Worm (Caenorhabditis elegans) whole organism, L1 larva: ENCODE measurements around the gene srx-60.

Experiments
- C16A3.4 ChIP-seq: fragments of 150-350 bp; optimal IDR thresholded peaks from 2 replicates; lab custom pipeline; 2014; ENCODE audit warnings: missing biosample characterization, missing genetic modification characterization
- alr-1 ChIP-seq: fragments of 200-800 bp; sonication (Bioruptor generic); optimal IDR thresholded peaks from 2 replicates; lab custom pipeline; 2018; ENCODE audit warnings: borderline replicate concordance, mild to moderate bottlenecking, missing genetic modification characterization, missing compliant biosample characterization
- blmp-1 ChIP-seq: fragments of 150-350 bp; optimal IDR thresholded peaks from 2 replicates; lab custom pipeline; 2014; ENCODE audit warnings: missing biosample characterization, missing genetic modification characterization
- ceh-63 ChIP-seq: fragments of 200-800 bp; sonication (Bioruptor generic); optimal IDR thresholded peaks from 2 replicates; lab custom pipeline; 2018; ENCODE audit warnings: mild to moderate bottlenecking, missing genetic modification characterization, missing compliant biosample characterization
- ceh-88 ChIP-seq: fragments of 200-800 bp; sonication (Bioruptor generic); IDR thresholded peaks from 2 replicates; pipeline ENCODE4 v1.3.6; 2022; ENCODE audit warnings: missing genetic modification characterization, missing compliant biosample characterization
- ceh-90 ChIP-seq: sonication (generic microtip); optimal IDR thresholded peaks from 2 replicates; lab custom pipeline; 2016; ENCODE audit warnings: missing genetic modification characterization, missing compliant biosample characterization
- dpl-1 ChIP-seq, 3 experiments: fragments of 150-350 bp in 2 of 3; sonication (generic microtip) in 1 of 3; optimal IDR thresholded peaks; 2 replicates each; lab custom pipeline; 2014 to 2017; ENCODE audit warnings: missing biosample characterization in 3 of 3, missing genetic modification characterization in 3 of 3, missing genetic modification reagents in 3 of 3
- efl-1 ChIP-seq, 4 experiments: fragments of 150-350 bp; optimal IDR thresholded peaks in 3 of 4; peaks in 1 of 4; 1 replicate in 1 of 4; 2 replicates in 3 of 4; lab custom pipeline; 2014; ENCODE audit warnings: missing biosample characterization in 2 of 4, missing genetic modification characterization in 2 of 4, missing genetic modification reagents in 2 of 4
- efl-3 ChIP-seq: fragments of 200-800 bp; sonication (Bioruptor generic); optimal IDR thresholded peaks from 2 replicates; lab custom pipeline; 2018; ENCODE audit warnings: mild to moderate bottlenecking, missing genetic modification characterization, missing compliant biosample characterization
- egl-27 ChIP-seq, 2 experiments: fragments of 150-350 bp in 1 of 2; sonication (generic microtip); optimal IDR thresholded peaks; 3 replicates each; lab custom pipeline; 2017 to 2018; ENCODE audit warnings: missing biosample characterization in 2 of 2, missing genetic modification characterization in 2 of 2, missing genetic modification reagents in 2 of 2
- elt-3 ChIP-seq, 6 experiments: fragments of 150-350 bp in 1 of 6; sonication (generic microtip); optimal IDR thresholded peaks; 2 replicates each; lab custom pipeline; 2017 to 2018; ENCODE audit warnings: missing biosample characterization in 6 of 6, missing genetic modification characterization in 6 of 6, inconsistent platforms in 1 of 6
- ets-5 ChIP-seq: fragments of 200-800 bp; sonication (Bioruptor generic); IDR thresholded peaks from 2 replicates; pipeline ENCODE4 v1.3.6; 2022; ENCODE audit warnings: missing genetic modification characterization, missing compliant biosample characterization
- grh-1 ChIP-seq: fragments of 200-800 bp; sonication (Bioruptor generic); IDR thresholded peaks from 2 replicates; pipeline ENCODE4 v1.3.6; 2022; ENCODE audit warnings: missing genetic modification reagents, missing genetic modification characterization, missing compliant biosample characterization
- hlh-4 ChIP-seq: sonication (generic microtip); optimal IDR thresholded peaks from 2 replicates; lab custom pipeline; 2016; ENCODE audit warnings: mild to moderate bottlenecking, missing genetic modification characterization, missing compliant biosample characterization
- irx-1 ChIP-seq: sonication (generic microtip); optimal IDR thresholded peaks from 2 replicates; lab custom pipeline; 2016; ENCODE audit warnings: missing genetic modification characterization, missing compliant biosample characterization
- jun-1 ChIP-seq: fragments of 150-350 bp; optimal IDR thresholded peaks from 2 replicates; lab custom pipeline; 2014; ENCODE audit warnings: missing biosample characterization, missing genetic modification reagents, missing genetic modification characterization
- lin-14 ChIP-seq: fragments of 200-800 bp; sonication (Bioruptor generic); optimal IDR thresholded peaks from 2 replicates; lab custom pipeline; 2018; ENCODE audit warnings: mild to moderate bottlenecking, missing genetic modification characterization, moderate library complexity, missing compliant biosample characterization
- lin-15B ChIP-seq: fragments of 150-350 bp; sonication (generic microtip); optimal IDR thresholded peaks from 3 replicates; lab custom pipeline; 2014; ENCODE audit warnings: missing biosample characterization, missing genetic modification characterization
- lin-35 ChIP-seq, 2 experiments: fragments of 150-350 bp; optimal IDR thresholded peaks; 2 replicates each; lab custom pipeline; 2014; ENCODE audit warnings: missing biosample characterization in 2 of 2, missing genetic modification characterization in 2 of 2, missing genetic modification reagents in 2 of 2
- mdl-1 ChIP-seq, 2 experiments: fragments of 150-350 bp; optimal IDR thresholded peaks; 2 replicates each; lab custom pipeline; 2014 to 2017; ENCODE audit warnings: missing biosample characterization in 2 of 2, missing genetic modification characterization in 2 of 2, inconsistent platforms in 1 of 2
- mep-1 ChIP-seq: fragments of 150-350 bp; optimal IDR thresholded peaks from 2 replicates; lab custom pipeline; 2014; ENCODE audit warnings: missing biosample characterization, missing genetic modification characterization
- nhr-19 ChIP-seq: fragments of 200-800 bp; sonication (Bioruptor generic); conservative IDR thresholded peaks from 2 replicates; pipeline ENCODE4 v1.3.6; 2022; ENCODE audit warnings: missing genetic modification characterization, missing compliant biosample characterization
- nhr-20 ChIP-seq: sonication (generic microtip); optimal IDR thresholded peaks from 2 replicates; lab custom pipeline; 2016; ENCODE audit warnings: mild to moderate bottlenecking, missing genetic modification characterization, missing compliant biosample characterization
- nhr-47 ChIP-seq: sonication (generic microtip); optimal IDR thresholded peaks from 2 replicates; lab custom pipeline; 2016; ENCODE audit warnings: mild to moderate bottlenecking, missing genetic modification characterization, moderate library complexity, missing compliant biosample characterization
- nhr-71 ChIP-seq: sonication (generic microtip); optimal IDR thresholded peaks from 2 replicates; lab custom pipeline; 2016; ENCODE audit warnings: mild to moderate bottlenecking, missing genetic modification characterization, moderate library complexity, missing compliant biosample characterization
- nhr-76 ChIP-seq: sonication (generic microtip); optimal IDR thresholded peaks from 2 replicates; lab custom pipeline; 2017; ENCODE audit warnings: missing biosample characterization, missing genetic modification characterization
- nhr-84 ChIP-seq: sonication (generic microtip); optimal IDR thresholded peaks from 2 replicates; lab custom pipeline; 2017; ENCODE audit warnings: missing biosample characterization, missing genetic modification characterization
- nhr-85 ChIP-seq: sonication (generic microtip); peaks from one replicate; lab custom pipeline; 2016; ENCODE audit warnings: missing genetic modification characterization, inconsistent platforms, missing compliant biosample characterization
- nhr-90 ChIP-seq: sonication (generic microtip); optimal IDR thresholded peaks from 2 replicates; lab custom pipeline; 2016; ENCODE audit warnings: mild to moderate bottlenecking, missing genetic modification characterization, missing compliant biosample characterization; ENCODE audit not compliant: poor library complexity
- pag-3 ChIP-seq: sonication (generic microtip); optimal IDR thresholded peaks from 2 replicates; lab custom pipeline; 2017; ENCODE audit warnings: missing genetic modification characterization, mild to moderate bottlenecking, missing compliant biosample characterization, antibody characterized with exemption, borderline replicate concordance; ENCODE audit not compliant: insufficient read depth
- pqm-1 ChIP-seq: sonication (generic microtip); optimal IDR thresholded peaks from 3 replicates; lab custom pipeline; 2017; ENCODE audit warnings: missing biosample characterization, missing genetic modification characterization
- rnt-1 ChIP-seq: sonication (generic microtip); optimal IDR thresholded peaks from 2 replicates; lab custom pipeline; 2016; ENCODE audit warnings: mild to moderate bottlenecking, missing genetic modification characterization, moderate library complexity, missing compliant biosample characterization
- skn-1 ChIP-seq: fragments of 150-350 bp; optimal IDR thresholded peaks from 2 replicates; lab custom pipeline; 2014; ENCODE audit warnings: missing biosample characterization, missing genetic modification characterization
- snpc-4 ChIP-seq: fragments of 150-350 bp; optimal IDR thresholded peaks from 2 replicates; lab custom pipeline; 2014; ENCODE audit warnings: missing biosample characterization, missing genetic modification characterization
- snu-23 ChIP-seq: sonication (generic microtip); optimal IDR thresholded peaks from 2 replicates; lab custom pipeline; 2016; ENCODE audit warnings: missing genetic modification characterization, missing compliant biosample characterization
- sptf-1 ChIP-seq: fragments of 150-350 bp; optimal IDR thresholded peaks from 2 replicates; lab custom pipeline; 2014; ENCODE audit warnings: missing biosample characterization, missing genetic modification characterization
- swsn-7 ChIP-seq: sonication (generic microtip); optimal IDR thresholded peaks from 2 replicates; lab custom pipeline; 2016; ENCODE audit warnings: missing genetic modification characterization, missing compliant biosample characterization
- tbx-2 ChIP-seq: sonication (generic microtip); optimal IDR thresholded peaks from 2 replicates; lab custom pipeline; 2016; ENCODE audit warnings: missing genetic modification characterization, missing compliant biosample characterization
- tlp-1 ChIP-seq: fragments of 150-350 bp; optimal IDR thresholded peaks from 2 replicates; lab custom pipeline; 2014; ENCODE audit warnings: missing biosample characterization, missing genetic modification characterization
- unc-130 ChIP-seq: fragments of 150-350 bp; optimal IDR thresholded peaks from 2 replicates; lab custom pipeline; 2017; ENCODE audit warnings: missing biosample characterization, missing genetic modification characterization, inconsistent platforms
- vab-15 ChIP-seq: sonication (generic microtip); optimal IDR thresholded peaks from 2 replicates; lab custom pipeline; 2017; ENCODE audit warnings: missing genotype, mild to moderate bottlenecking, missing genetic modification characterization, missing compliant biosample characterization
- ztf-11 ChIP-seq, 2 experiments: sonication (generic microtip); optimal IDR thresholded peaks; 2 replicates each; lab custom pipeline; 2016 to 2017; ENCODE audit warnings: missing genetic modification characterization in 2 of 2, missing biosample characterization in 1 of 2, missing compliant biosample characterization in 1 of 2
- ztf-4 ChIP-seq: fragments of 150-350 bp; optimal IDR thresholded peaks from 2 replicates; lab custom pipeline; 2014; ENCODE audit warnings: missing biosample characterization, missing genetic modification characterization

Gene srx-60

DNA sequence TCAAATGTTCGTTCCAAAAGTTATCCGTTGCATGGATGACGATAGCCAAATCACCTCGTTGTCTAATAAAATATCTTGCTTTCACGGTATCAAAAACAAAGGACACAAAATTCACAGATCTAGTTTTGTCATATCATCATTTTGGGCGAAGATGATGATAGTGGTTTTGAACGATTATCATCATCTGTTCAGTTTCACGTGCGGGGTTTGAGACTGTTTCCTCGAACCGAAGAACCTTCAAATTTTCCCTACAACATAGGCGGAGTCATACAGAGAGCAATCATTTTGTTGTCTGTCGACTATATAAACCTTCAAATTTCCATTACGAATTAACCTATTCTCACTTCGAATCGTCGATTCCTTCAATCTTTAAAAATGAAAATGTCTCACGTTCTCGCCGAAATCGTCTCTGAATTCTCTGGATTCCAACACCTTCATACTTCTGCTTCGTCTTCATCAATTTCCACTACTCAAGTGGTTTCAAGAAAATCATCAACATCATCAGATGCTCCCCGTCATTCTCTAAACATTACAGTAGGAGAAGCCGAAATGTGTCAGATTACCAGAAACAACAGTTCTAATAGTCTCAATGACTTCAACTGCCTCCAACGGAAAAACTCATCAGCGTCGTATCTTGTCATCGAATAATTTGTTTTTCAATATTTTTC, 12.6 kb downstream of the srx-60 start, which contains the start of gene F18E3.11 (continued):
- TF ChIP-seq ceh-63 (GFP tag; lab: Kevin White, UChicago) (no peak), efl-1 (optimal IDR thresholded peaks at IDR 0.05; lab: Kevin White, UChicago) (no peak), efl-1 (GFP tag; optimal IDR thresholded peaks at IDR 0.05 in 1 of 2; lab: Kevin White, UChicago) (peak in 1 of 2 experiments; percentile 91), ceh-88 (GFP tag; lab: Robert Waterston, UW) (no peak), irx-1 (tag; lab: Kevin White, UChicago) (no peak), nhr-85 (tag; lab: Kevin White, UChicago) (peak; percentile 90), pag-3 (tag; lab: Kevin White, UChicago) (no peak), nhr-84 (tag; lab: Kevin White, UChicago) (no peak), pqm-1 (tag; lab: Kevin White, UChicago) (no peak), hlh-4 (no peak), nhr-71 (peak; percentile 74), snpc-4 (tag; lab: Kevin White, UChicago) (no peak), alr-1 (tag; lab: Kevin White, UChicago) (no peak), vab-15 (tag; lab: Kevin White, UChicago) (no peak), lin-15B (tag; lab: Kevin White, UChicago) (no peak), tlp-1 (tag; lab: Kevin White, UChicago) (no peak)
- TF ChIP-seq, all 84 proteins: peak for 14

- TF ChIP-seq lin-35 (GFP tag; optimal IDR thresholded peaks at IDR 0.05; lab: Kevin White, UChicago) (peak in 1 of 2 experiments; percentile 12), mdl-1 (tag; optimal IDR thresholded peaks at IDR 0.05; lab: Kevin White, UChicago) (no peak)
- TF ChIP-seq, all 84 proteins: peak for 1
Measured at ce11 chrV:7414909-7415308, 14.2 kb downstream of the srx-60 start, which contains the start of gene F18E3.12. F18E3.12 (plus strand) TSS chrV:7414985.

- TF ChIP-seq nhr-85 (tag; lab: Kevin White, UChicago) = peak; percentile 98
- peak; percentile 43 for TF ChIP-seq C16A3.4 (tag; lab: Kevin White, UChicago)
- TF ChIP-seq efl-1 (optimal IDR thresholded peaks at IDR 0.05; lab: Kevin White, UChicago) = no peak
- peak in 1 of 2 experiments; percentile 89 for TF ChIP-seq efl-1 (GFP tag; optimal IDR thresholded peaks at IDR 0.05 in 1 of 2; lab: Kevin White, UChicago)
- peak in 1 of 2 experiments; percentile 83 for TF ChIP-seq mdl-1 (tag; optimal IDR thresholded peaks at IDR 0.05; lab: Kevin White, UChicago)
- peak; percentile 88 for TF ChIP-seq nhr-71
- TF ChIP-seq efl-3 (GFP tag; lab: Kevin White, UChicago) = no peak
- TF ChIP-seq lin-35 (GFP tag; optimal IDR thresholded peaks at IDR 0.05; lab: Kevin White, UChicago) = peak in 1 of 2 experiments; percentile 69
- TF ChIP-seq unc-130 = peak; percentile 32
- TF ChIP-seq nhr-76 (tag; lab: Kevin White, UChicago) = no peak
- no peak for TF ChIP-seq irx-1 (tag; lab: Kevin White, UChicago)
- TF ChIP-seq tbx-2 (tag; lab: Kevin White, UChicago) = peak; percentile 70
- TF ChIP-seq ztf-11 (tag; optimal IDR thresholded peaks at IDR 0.05; lab: Kevin White, UChicago) = no peak
- peak; percentile 74 for TF ChIP-seq snu-23 (GFP tag; lab: Kevin White, UChicago)
- TF ChIP-seq mep-1 (tag; lab: Kevin White, UChicago) = no peak
- TF ChIP-seq alr-1 (tag; lab: Kevin White, UChicago) = no peak
- TF ChIP-seq dpl-1 (GFP tag; optimal IDR thresholded peaks at IDR 0.05; lab: Kevin White, UChicago) = peak in 1 of 3 experiments; percentile 24
- peak; percentile 95 for TF ChIP-seq nhr-20 (tag; lab: Kevin White, UChicago)
- peak; percentile 97 for TF ChIP-seq nhr-19 (GFP tag; lab: Robert Waterston, UW)
- TF ChIP-seq elt-3 (tag; optimal IDR thresholded peaks at IDR 0.05; lab: Kevin White, UChicago) = peak in 5 of 6 experiments; percentile 43 to 97 (median 69)
- no peak for TF ChIP-seq ceh-90
- TF ChIP-seq jun-1 = peak; percentile 7
- peak; percentile 34 for TF ChIP-seq nhr-47 (tag; lab: Kevin White, UChicago)
- peak; percentile 53; the same call in 1 of the 2 replicates for TF ChIP-seq grh-1 (GFP tag; lab: Robert Waterston, UW)
- no peak for TF ChIP-seq sptf-1 (tag; lab: Kevin White, UChicago)
- peak; percentile 65 for TF ChIP-seq skn-1 (tag; lab: Kevin White, UChicago)
- TF ChIP-seq blmp-1 (tag; lab: Kevin White, UChicago) = peak; percentile 90
- TF ChIP-seq rnt-1 (tag; lab: Kevin White, UChicago) = no peak
- peak; percentile 78 for TF ChIP-seq nhr-90 (tag; lab: Kevin White, UChicago)
- peak; percentile 71 for TF ChIP-seq lin-14 (GFP tag; lab: Kevin White, UChicago)
- no peak for TF ChIP-seq ets-5 (GFP tag; lab: Robert Waterston, UW)
- TF ChIP-seq hlh-4 = no peak
- TF ChIP-seq swsn-7 (tag; lab: Kevin White, UChicago) = no peak
- peak; percentile 50 for TF ChIP-seq ztf-4 (tag; lab: Kevin White, UChicago)
- TF ChIP-seq egl-27 (tag; optimal IDR thresholded peaks at IDR 0.05; lab: Kevin White, UChicago) = no peak
Measured at ce11 chrV:7415780-7416428, 15.2 kb downstream of the srx-60 start, which contains the start of gene F18E3.13. F18E3.13 (plus strand) TSS chrV:7416164.
